Fruit fly (Drosophila melanogaster) whole organism, embryonic: ENCODE measurements around the gene tj.
A peak's percentile ranks its signal among the peaks of the same experiment; 100 is the strongest.

Experiments used
- CG10979 ChIP-seq: fragments of 200-800 bp; sonication (Bioruptor generic); optimal IDR thresholded peaks from 2 replicates; lab custom pipeline; 2018; ENCODE audit warnings: missing biosample characterization, mild to moderate bottlenecking, missing genetic modification characterization, moderate library complexity
- CG11085 ChIP-seq: fragments of 200-800 bp; sonication (Bioruptor generic); IDR thresholded peaks from 2 replicates; pipeline ENCODE4 v1.3.6; 2022; ENCODE audit warnings: missing biosample characterization, missing genetic modification characterization
- CG12236 ChIP-seq: fragments of 200-800 bp; sonication (Bioruptor generic); optimal IDR thresholded peaks from 2 replicates; lab custom pipeline; 2016; ENCODE audit warnings: missing biosample characterization, missing genetic modification characterization
- CG13624 ChIP-seq: fragments of 200-800 bp; sonication (Bioruptor generic); optimal IDR thresholded peaks from 2 replicates; lab custom pipeline; 2016; ENCODE audit warnings: missing biosample characterization, missing genetic modification characterization
- CG13894 ChIP-seq: fragments of 200-800 bp; sonication (Bioruptor generic); optimal IDR thresholded peaks from 3 replicates; lab custom pipeline; 2018; ENCODE audit warnings: missing biosample characterization, mild to moderate bottlenecking, missing genetic modification characterization, moderate library complexity
- CG14014 ChIP-seq: fragments of 200-800 bp; sonication (Bioruptor generic); IDR thresholded peaks from 2 replicates; pipeline ENCODE4 v1.3.6; 2022; ENCODE audit warnings: missing biosample characterization, missing genetic modification characterization
- CG17612 ChIP-seq: fragments of 200-800 bp; sonication (Bioruptor generic); IDR thresholded peaks from 2 replicates; pipeline ENCODE4 v1.3.6; 2022; ENCODE audit warnings: missing biosample characterization, missing genetic modification characterization
- CG17802 ChIP-seq: fragments of 200-800 bp; sonication (Bioruptor generic); optimal IDR thresholded peaks from 2 replicates; lab custom pipeline; 2018; ENCODE audit warnings: missing biosample characterization, mild to moderate bottlenecking, missing genetic modification characterization, moderate library complexity
- CG1792 ChIP-seq: fragments of 200-800 bp; sonication (Bioruptor generic); optimal IDR thresholded peaks from 2 replicates; lab custom pipeline; 2016; ENCODE audit warnings: missing biosample characterization, missing genetic modification characterization
- CG18619 ChIP-seq: fragments of 200-800 bp; sonication (Bioruptor generic); optimal IDR thresholded peaks from 3 replicates; lab custom pipeline; 2017; ENCODE audit warnings: missing biosample characterization, mild to moderate bottlenecking, missing genetic modification characterization
- CG2116 ChIP-seq: fragments of 200-800 bp; sonication (Bioruptor generic); optimal IDR thresholded peaks from 3 replicates; lab custom pipeline; 2018; ENCODE audit warnings: missing biosample characterization, mild to moderate bottlenecking, missing genetic modification characterization
- CG2199 ChIP-seq: fragments of 200-800 bp; sonication (Bioruptor generic); IDR thresholded peaks from 3 replicates; pipeline ENCODE4 v1.3.6; 2022; ENCODE audit warnings: missing biosample characterization, missing genetic modification characterization
- CG31388 ChIP-seq: fragments of 200-800 bp; sonication (Bioruptor generic); optimal IDR thresholded peaks from 2 replicates; lab custom pipeline; 2016; ENCODE audit warnings: missing biosample characterization, missing genetic modification characterization
- CG6683 ChIP-seq: fragments of 200-800 bp; sonication (Bioruptor generic); optimal IDR thresholded peaks from 2 replicates; lab custom pipeline; 2017; ENCODE audit warnings: missing biosample characterization, mild to moderate bottlenecking, missing genetic modification characterization, missing genetic modification reagents
- CG7357 ChIP-seq: fragments of 200-800 bp; sonication (Bioruptor generic); IDR thresholded peaks from 3 replicates; pipeline ENCODE4 v1.3.6; 2022; ENCODE audit warnings: missing biosample characterization, missing genetic modification characterization
- CG7556 ChIP-seq: fragments of 200-800 bp; sonication (Bioruptor generic); optimal IDR thresholded peaks from 2 replicates; lab custom pipeline; 2017; ENCODE audit warnings: missing biosample characterization, mild to moderate bottlenecking, missing genetic modification characterization
- CG7839 ChIP-seq: fragments of 200-800 bp; sonication (Bioruptor generic); optimal IDR thresholded peaks from 3 replicates; lab custom pipeline; 2018; ENCODE audit warnings: missing biosample characterization, mild to moderate bottlenecking, missing genetic modification characterization, moderate library complexity
- CG7987 ChIP-seq: fragments of 200-800 bp; sonication (Bioruptor generic); optimal IDR thresholded peaks from 2 replicates; lab custom pipeline; 2018; ENCODE audit warnings: missing biosample characterization, mild to moderate bottlenecking, missing genetic modification characterization, moderate library complexity
- CG8089 ChIP-seq: fragments of 200-800 bp; sonication (Bioruptor generic); optimal IDR thresholded peaks from 3 replicates; lab custom pipeline; 2016; ENCODE audit warnings: missing biosample characterization, missing genetic modification characterization
- CG9727 ChIP-seq: fragments of 200-800 bp; sonication (Bioruptor generic); optimal IDR thresholded peaks from 3 replicates; lab custom pipeline; 2017; ENCODE audit warnings: missing biosample characterization, mild to moderate bottlenecking, missing genetic modification characterization
- CG9797 ChIP-seq: fragments of 200-800 bp; sonication (Bioruptor generic); optimal IDR thresholded peaks from 3 replicates; lab custom pipeline; 2018; ENCODE audit warnings: missing biosample characterization, mild to moderate bottlenecking, missing genetic modification characterization
- Dek ChIP-seq: fragments of 200-800 bp; sonication (Bioruptor generic); optimal IDR thresholded peaks from 3 replicates; lab custom pipeline; 2019; ENCODE audit warnings: missing biosample characterization, mild to moderate bottlenecking, missing genetic modification characterization, moderate library complexity
- Eip74EF ChIP-seq, 2 experiments: fragments of 200-800 bp in 1 of 2; fragments of >200 bp in 1 of 2; sonication (Bioruptor generic) in 1 of 2; optimal IDR thresholded peaks; 2 replicates each; lab custom pipeline; 2017 to 2019; ENCODE audit warnings: missing biosample characterization in 2 of 2, missing genetic modification characterization in 2 of 2, mild to moderate bottlenecking in 1 of 2, moderate library complexity in 1 of 2
- Elba2 ChIP-seq: fragments of 200-800 bp; sonication (Bioruptor generic); optimal IDR thresholded peaks from 3 replicates; lab custom pipeline; 2016; ENCODE audit warnings: missing biosample characterization, missing genetic modification characterization
- H2.0 ChIP-seq: fragments of 200-800 bp; sonication (Bioruptor generic); IDR thresholded peaks from 2 replicates; pipeline ENCODE4 v1.3.6; 2022; ENCODE audit warnings: missing biosample characterization, missing genetic modification characterization
- Hey ChIP-seq: fragments of 200-800 bp; sonication (Bioruptor generic); optimal IDR thresholded peaks from 3 replicates; lab custom pipeline; 2018; ENCODE audit warnings: missing biosample characterization, mild to moderate bottlenecking, missing genetic modification characterization
- Lim3 ChIP-seq: fragments of 200-800 bp; sonication (Bioruptor generic); IDR thresholded peaks from 2 replicates; pipeline ENCODE4 v1.3.6; 2022; ENCODE audit warnings: missing biosample characterization, missing genetic modification characterization
- Lpt ChIP-seq: fragments of >200 bp; optimal IDR thresholded peaks from 2 replicates; lab custom pipeline; 2018; ENCODE audit warnings: missing biosample characterization, missing genetic modification characterization
- MBD-R2 ChIP-seq: fragments of 200-800 bp; sonication (Bioruptor generic); IDR thresholded peaks from 2 replicates; pipeline ENCODE4 v1.3.6; 2022; ENCODE audit warnings: missing biosample characterization, missing genetic modification characterization
- Mrtf ChIP-seq: fragments of 200-800 bp; sonication (Bioruptor generic); IDR thresholded peaks from 3 replicates; pipeline ENCODE4 v1.3.6; 2022; ENCODE audit warnings: missing biosample characterization, missing genetic modification characterization
- NFAT ChIP-seq: fragments of 200-800 bp; sonication (Bioruptor generic); IDR thresholded peaks from 2 replicates; pipeline ENCODE4 v1.3.6; 2022; ENCODE audit warnings: missing biosample characterization, missing genetic modification characterization
- NfI ChIP-seq: fragments of 200-800 bp; sonication (Bioruptor generic); optimal IDR thresholded peaks from 3 replicates; lab custom pipeline; 2018; ENCODE audit warnings: missing biosample characterization, mild to moderate bottlenecking, missing genetic modification characterization, moderate library complexity
- Optix ChIP-seq: fragments of 200-800 bp; sonication (Bioruptor generic); IDR thresholded peaks from 3 replicates; pipeline ENCODE4 v1.3.6; 2022; ENCODE audit warnings: missing biosample characterization, missing genetic modification characterization
- Ravus ChIP-seq: fragments of 200-800 bp; sonication (Bioruptor generic); IDR thresholded peaks from 2 replicates; pipeline ENCODE4 v1.3.6; 2022; ENCODE audit warnings: missing biosample characterization, missing genetic modification characterization
- Scr ChIP-seq: fragments of 200-800 bp; sonication (Bioruptor generic); IDR thresholded peaks from 2 replicates; pipeline ENCODE4 v1.3.6; 2022; ENCODE audit warnings: missing biosample characterization, missing genetic modification characterization; ENCODE audit not compliant: partially characterized antibody
- Six4 ChIP-seq: fragments of 200-800 bp; sonication (Bioruptor generic); optimal IDR thresholded peaks from 2 replicates; lab custom pipeline; 2016; ENCODE audit warnings: missing biosample characterization, missing genetic modification characterization
- Xbp1 ChIP-seq: fragments of 200-800 bp; sonication (Bioruptor generic); optimal IDR thresholded peaks from 3 replicates; lab custom pipeline; 2016; ENCODE audit warnings: missing biosample characterization, mild to moderate bottlenecking, missing genetic modification characterization
- abd-A ChIP-seq: fragments of 200-800 bp; sonication (Bioruptor generic); optimal IDR thresholded peaks from 3 replicates; lab custom pipeline; 2019; ENCODE audit warnings: missing biosample characterization, mild to moderate bottlenecking, missing genetic modification characterization, moderate library complexity
- btn ChIP-seq: fragments of 200-800 bp; sonication (Bioruptor generic); optimal IDR thresholded peaks from 2 replicates; lab custom pipeline; 2016; ENCODE audit warnings: missing biosample characterization, missing genetic modification characterization
- cwo ChIP-seq: fragments of 200-800 bp; sonication (Bioruptor generic); optimal IDR thresholded peaks from 3 replicates; lab custom pipeline; 2017; ENCODE audit warnings: missing biosample characterization, missing genetic modification characterization, mild to moderate bottlenecking, moderate library complexity, missing genetic modification reagents
- ewg ChIP-seq: fragments of 200-800 bp; sonication (Bioruptor generic); optimal IDR thresholded peaks from 3 replicates; lab custom pipeline; 2017; ENCODE audit warnings: mild to moderate bottlenecking, missing biosample characterization, missing genetic modification reagents, missing genetic modification characterization
- fd102C ChIP-seq: fragments of 200-800 bp; sonication (Bioruptor generic); optimal IDR thresholded peaks from 2 replicates; lab custom pipeline; 2018; ENCODE audit warnings: missing biosample characterization, mild to moderate bottlenecking, missing genetic modification characterization, moderate library complexity
- ftz-f1 ChIP-seq: fragments of 200-800 bp; sonication (Bioruptor generic); optimal IDR thresholded peaks from 2 replicates; lab custom pipeline; 2016; ENCODE audit warnings: missing biosample characterization, missing genetic modification characterization
- grn ChIP-seq: fragments of 200-800 bp; sonication (Bioruptor generic); optimal IDR thresholded peaks from 3 replicates; lab custom pipeline; 2017; ENCODE audit warnings: missing biosample characterization, missing genetic modification characterization
- klu ChIP-seq: fragments of 200-800 bp; sonication (Bioruptor generic); IDR thresholded peaks from 2 replicates; pipeline ENCODE4 v1.3.6; 2022; ENCODE audit warnings: missing biosample characterization, missing genetic modification characterization
- lilli ChIP-seq: fragments of 200-800 bp; sonication (Bioruptor generic); optimal IDR thresholded peaks from 3 replicates; lab custom pipeline; 2016; ENCODE audit warnings: missing biosample characterization, missing genetic modification characterization
- ro ChIP-seq: fragments of 200-800 bp; sonication (Bioruptor generic); IDR thresholded peaks from 2 replicates; pipeline ENCODE4 v1.3.6; 2022; ENCODE audit warnings: missing biosample characterization, missing genetic modification characterization
- salm ChIP-seq: fragments of 200-800 bp; sonication (Bioruptor generic); optimal IDR thresholded peaks from 2 replicates; lab custom pipeline; 2018; ENCODE audit warnings: missing biosample characterization, mild to moderate bottlenecking, missing genetic modification characterization
- sna ChIP-seq: fragments of 200-800 bp; sonication (Bioruptor generic); IDR thresholded peaks from 2 replicates; pipeline ENCODE4 v1.3.6; 2022; ENCODE audit warnings: missing biosample characterization, missing genetic modification characterization; ENCODE audit not compliant: partially characterized antibody
- sug ChIP-seq: fragments of 200-800 bp; optimal IDR thresholded peaks from 2 replicates; lab custom pipeline; 2019; ENCODE audit warnings: missing biosample characterization, mild to moderate bottlenecking, missing genetic modification characterization, moderate library complexity
- toy ChIP-seq: fragments of 200-800 bp; sonication (Bioruptor generic); IDR thresholded peaks from 2 replicates; pipeline ENCODE4 v1.3.6; 2022; ENCODE audit warnings: missing biosample characterization, missing genetic modification characterization

tj gene

DNA sequence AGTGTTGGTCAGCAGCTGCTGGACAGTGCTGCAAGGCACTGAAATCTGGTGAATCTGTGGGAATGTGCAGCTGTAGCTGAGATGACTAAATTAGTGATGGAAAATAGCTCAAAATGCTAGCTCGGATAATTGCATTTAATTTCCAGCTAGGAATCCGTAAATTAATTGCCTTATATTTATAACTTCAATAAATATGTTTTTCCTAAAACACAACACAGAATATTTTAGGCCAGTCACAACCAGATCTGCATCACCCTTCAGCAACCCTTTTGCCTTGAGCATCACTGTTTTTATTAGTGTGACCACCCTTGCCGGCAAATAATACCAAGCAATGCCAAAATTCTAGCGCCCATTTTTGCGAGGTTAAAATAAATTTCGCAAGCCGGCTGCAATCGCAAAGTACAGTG lies 19.3 kb upstream of the tj start, which contains the start of gene Hs2st (continued):
- TF ChIP-seq CG17612 (GFP tag; lab: Robert Waterston, UW) (peak; percentile 78), CG7556 (peak; percentile 88), Elba2 (peak; percentile 84), Eip74EF (GFP tag; optimal IDR thresholded peaks at IDR 0.05; lab: Kevin White, UChicago) (no peak), CG8089 (GFP tag; lab: Kevin White, UChicago) (peak; percentile 92), toy (GFP tag; lab: Robert Waterston, UW) (peak; percentile 45; the same call in 1 of the 2 replicates), Hey (tag; lab: Kevin White, UChicago) (peak; percentile 77), Six4 (peak; percentile 90), CG2199 (GFP tag; lab: Robert Waterston, UW) (peak; percentile 79; the same call in 1 of the 3 replicates), CG2116 (GFP tag; lab: Kevin White, UChicago) (peak; percentile 89), CG13624 (GFP tag; lab: Kevin White, UChicago) (peak; percentile 95), CG17802 (tag; lab: Kevin White, UChicago) (peak; percentile 72), CG1792 (peak; percentile 89), CG7987 (peak; percentile 87), CG14014 (GFP tag; lab: Robert Waterston, UW) (peak; percentile 92), CG6683 (GFP tag; lab: Kevin White, UChicago) (peak; percentile 68), sug (peak; percentile 94), MBD-R2 (GFP tag; lab: Robert Waterston, UW) (peak; percentile 98), CG18619 (GFP tag; lab: Kevin White, UChicago) (peak; percentile 90), Optix (peak; percentile 90), CG9797 (GFP tag; lab: Kevin White, UChicago) (peak; percentile 84), CG31388 (GFP tag; lab: Kevin White, UChicago) (peak; percentile 72), CG7839 (peak; percentile 91), ftz-f1 (GFP tag; lab: Kevin White, UChicago) (peak; percentile 88), H2.0 (GFP tag; lab: Robert Waterston, UW) (peak; percentile 90), Lpt (no peak), lilli (GFP tag; lab: Kevin White, UChicago) (peak; percentile 98), klu (peak; percentile 94), btn (peak; percentile 86), Lim3 (GFP tag; lab: Robert Waterston, UW) (peak; percentile 77), sna (GFP tag; lab: Robert Waterston, UW) (no peak; the same call in 1 of the 2 replicates), CG12236 (GFP tag; lab: Kevin White, UChicago) (peak; percentile 84), CG11085 (GFP tag; lab: Robert Waterston, UW) (peak; percentile 92), fd102C (peak; percentile 27), cwo (peak; percentile 75), CG9727 (GFP tag; lab: Kevin White, UChicago) (peak; percentile 89), CG7357 (peak; percentile 87), NFAT (GFP tag; lab: Robert Waterston, UW) (peak; percentile 93), grn (GFP tag; lab: Kevin White, UChicago) (no peak), CG10979 (tag; lab: Kevin White, UChicago) (peak; percentile 81), Dek (tag; lab: Kevin White, UChicago) (peak; percentile 83), Ravus (GFP tag; lab: Robert Waterston, UW) (peak; percentile 79), salm (tag; lab: Kevin White, UChicago) (peak; percentile 65), CG13894 (tag; lab: Kevin White, UChicago) (peak; percentile 90), ro (GFP tag; lab: Robert Waterston, UW) (peak; percentile 70), Scr (GFP tag; lab: Robert Waterston, UW) (peak; percentile 59), NfI (GFP tag; lab: Kevin White, UChicago) (peak; percentile 93), Xbp1 (GFP tag; lab: Kevin White, UChicago) (peak; percentile 96), ewg (GFP tag; lab: Kevin White, UChicago) (peak; percentile 82), Mrtf (peak; percentile 86), abd-A (tag; lab: Kevin White, UChicago) (no peak)
